Worm (Caenorhabditis elegans) whole organism, mixed stage, embryonic: ENCODE results near the gene K12H6.8.

Experiments
- M03D4.4 ChIP-seq: sonication (generic microtip); optimal IDR thresholded peaks from 2 replicates; lab custom pipeline; 2017; ENCODE audit warnings: mild to moderate bottlenecking, missing genetic modification characterization, missing compliant biosample characterization
- bed-3 ChIP-seq: fragments of 200-800 bp; sonication (Bioruptor generic); optimal IDR thresholded peaks from 3 replicates; lab custom pipeline; 2018; ENCODE audit warnings: mild to moderate bottlenecking, missing genetic modification characterization, moderate library complexity, missing compliant biosample characterization
- blmp-1 ChIP-seq: fragments of 150-350 bp; optimal IDR thresholded peaks from 2 replicates; lab custom pipeline; 2014; ENCODE audit warnings: missing biosample characterization, missing genetic modification characterization
- ceh-39 ChIP-seq: fragments of 150-350 bp; optimal IDR thresholded peaks from 2 replicates; lab custom pipeline; 2014; ENCODE audit warnings: missing biosample characterization, missing genetic modification characterization
- ceh-43 ChIP-seq: fragments of 200-800 bp; sonication (Bioruptor generic); optimal IDR thresholded peaks from 2 replicates; lab custom pipeline; 2018; ENCODE audit warnings: mild to moderate bottlenecking, missing genetic modification characterization, moderate library complexity, missing compliant biosample characterization
- ces-1 ChIP-seq: fragments of 150-350 bp; optimal IDR thresholded peaks from 2 replicates; lab custom pipeline; 2014; ENCODE audit warnings: missing biosample characterization, missing genetic modification reagents, missing genetic modification characterization
- cnd-1 ChIP-seq: fragments of 200-800 bp; sonication (Bioruptor generic); optimal IDR thresholded peaks from 2 replicates; lab custom pipeline; 2018; ENCODE audit warnings: mild to moderate bottlenecking, missing genetic modification characterization, missing compliant biosample characterization
- drap-1 ChIP-seq: fragments of 200-800 bp; sonication (Bioruptor generic); optimal IDR thresholded peaks from 3 replicates; lab custom pipeline; 2018; ENCODE audit warnings: mild to moderate bottlenecking, missing genetic modification characterization, missing compliant biosample characterization
- elt-3 ChIP-seq: fragments of 150-350 bp; optimal IDR thresholded peaks from 2 replicates; lab custom pipeline; 2014; ENCODE audit warnings: missing biosample characterization, missing genetic modification characterization
- flh-1 ChIP-seq: fragments of 200-800 bp; sonication (Bioruptor generic); optimal IDR thresholded peaks from 2 replicates; lab custom pipeline; 2018; ENCODE audit warnings: mild to moderate bottlenecking, missing genetic modification characterization, moderate library complexity, missing compliant biosample characterization
- ham-2 ChIP-seq: fragments of 200-800 bp; sonication (Bioruptor generic); optimal IDR thresholded peaks from 2 replicates; lab custom pipeline; 2018; ENCODE audit warnings: mild to moderate bottlenecking, missing genetic modification characterization, missing compliant biosample characterization
- hlh-1 ChIP-seq: fragments of 150-350 bp; optimal IDR thresholded peaks from 2 replicates; lab custom pipeline; 2014; ENCODE audit warnings: missing biosample characterization, missing genetic modification reagents, missing genetic modification characterization
- lin-13 ChIP-seq: fragments of 150-350 bp; optimal IDR thresholded peaks from 2 replicates; lab custom pipeline; 2014; ENCODE audit warnings: missing biosample characterization, missing genetic modification characterization
- lin-32 ChIP-seq: fragments of 200-800 bp; sonication (Bioruptor generic); optimal IDR thresholded peaks from 2 replicates; lab custom pipeline; 2018; ENCODE audit warnings: mild to moderate bottlenecking, missing genetic modification characterization, missing compliant biosample characterization
- lsy-2 ChIP-seq: fragments of 150-350 bp; optimal IDR thresholded peaks from 2 replicates; lab custom pipeline; 2014; ENCODE audit warnings: missing biosample characterization, missing genetic modification characterization
- mep-1 ChIP-seq: fragments of 150-350 bp; optimal IDR thresholded peaks from 2 replicates; lab custom pipeline; 2017; ENCODE audit warnings: missing biosample characterization, missing genetic modification reagents, missing genetic modification characterization, inconsistent platforms
- mls-2 ChIP-seq: sonication (generic microtip); optimal IDR thresholded peaks from 2 replicates; lab custom pipeline; 2016; ENCODE audit warnings: mild to moderate bottlenecking, missing genetic modification characterization, moderate library complexity, missing compliant biosample characterization
- nhr-12 ChIP-seq: fragments of 150-350 bp; optimal IDR thresholded peaks from 2 replicates; lab custom pipeline; 2014; ENCODE audit warnings: missing biosample characterization, missing genetic modification characterization
- nhr-2 ChIP-seq: fragments of 150-350 bp; optimal IDR thresholded peaks from 2 replicates; lab custom pipeline; 2014; ENCODE audit warnings: missing biosample characterization, missing genetic modification characterization
- nhr-237 ChIP-seq: fragments of 150-350 bp; optimal IDR thresholded peaks from 2 replicates; lab custom pipeline; 2014; ENCODE audit warnings: missing biosample characterization, missing genetic modification characterization
- nhr-28 ChIP-seq: fragments of 150-350 bp; optimal IDR thresholded peaks from 2 replicates; lab custom pipeline; 2014; ENCODE audit warnings: missing biosample characterization, missing genetic modification characterization
- sem-2 ChIP-seq: fragments of 200-800 bp; sonication (Bioruptor generic); optimal IDR thresholded peaks from 2 replicates; lab custom pipeline; 2018; ENCODE audit warnings: mild to moderate bottlenecking, missing genetic modification characterization, missing compliant biosample characterization
- snpc-4 ChIP-seq: fragments of 150-350 bp; optimal IDR thresholded peaks from 2 replicates; lab custom pipeline; 2014; ENCODE audit warnings: missing biosample characterization, missing genetic modification characterization
- sptf-1 ChIP-seq: sonication (generic microtip); optimal IDR thresholded peaks from 2 replicates; lab custom pipeline; 2017; ENCODE audit warnings: mild to moderate bottlenecking, missing genetic modification characterization, moderate library complexity, missing compliant biosample characterization
- tbx-8 ChIP-seq: fragments of 200-800 bp; sonication (Bioruptor generic); optimal IDR thresholded peaks from 2 replicates; lab custom pipeline; 2018; ENCODE audit warnings: mild to moderate bottlenecking, missing genetic modification characterization, moderate library complexity, missing compliant biosample characterization
- unc-120 ChIP-seq: sonication (generic microtip); optimal IDR thresholded peaks from 2 replicates; lab custom pipeline; 2017; ENCODE audit warnings: missing genetic modification characterization, missing compliant biosample characterization; ENCODE audit not compliant: poor library complexity, severe bottlenecking
- unc-39 ChIP-seq: fragments of 150-350 bp; optimal IDR thresholded peaks from 2 replicates; lab custom pipeline; 2014; ENCODE audit warnings: missing biosample characterization, missing genetic modification characterization
- unc-62 ChIP-seq: fragments of 150-350 bp; optimal IDR thresholded peaks from 2 replicates; lab custom pipeline; 2014; ENCODE audit warnings: missing biosample characterization, missing genetic modification reagents, missing genetic modification characterization
- zip-8 ChIP-seq: fragments of 150-350 bp; optimal IDR thresholded peaks from 2 replicates; lab custom pipeline; 2014; ENCODE audit warnings: missing biosample characterization, missing genetic modification characterization
- ztf-11 ChIP-seq: fragments of 150-350 bp; optimal IDR thresholded peaks from 2 replicates; lab custom pipeline; 2014; ENCODE audit warnings: missing biosample characterization, missing genetic modification characterization

Gene K12H6.8

DNA sequence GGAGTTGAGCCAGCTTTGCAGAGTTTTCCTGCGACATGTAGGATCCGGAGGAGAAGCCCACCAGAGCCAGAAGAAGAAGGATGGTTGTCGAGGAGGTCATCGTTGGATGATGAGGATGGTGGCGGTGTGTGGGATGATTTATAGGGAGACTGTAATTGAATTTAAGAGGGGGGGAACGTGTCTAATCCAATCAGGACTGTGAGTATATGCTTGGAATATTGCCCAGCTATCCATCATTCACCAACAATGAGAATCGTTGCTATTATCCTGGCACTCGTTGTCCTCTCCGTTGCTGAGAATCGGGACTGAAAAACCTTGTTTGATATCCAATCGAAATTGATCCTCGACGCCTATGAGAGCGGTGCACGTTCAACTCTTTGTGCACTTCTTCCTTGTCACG is 1.6 kb upstream of the K12H6.8 start, which contains the start of gene K12H6.5:
Gene K12H6.5, minus strand, starts transcription at position 101 of the 400 bp plus-strand sequence.
- TF ChIP-seq nhr-237 (no peak), sem-2 (GFP tag; lab: Kevin White, UChicago) (no peak), ces-1 (GFP tag; lab: Kevin White, UChicago) (no peak), snpc-4 (no peak), mep-1 (no peak), unc-62 (GFP tag; lab: Kevin White, UChicago) (no peak), M03D4.4 (tag; lab: Kevin White, UChicago) (no peak)

DNA sequence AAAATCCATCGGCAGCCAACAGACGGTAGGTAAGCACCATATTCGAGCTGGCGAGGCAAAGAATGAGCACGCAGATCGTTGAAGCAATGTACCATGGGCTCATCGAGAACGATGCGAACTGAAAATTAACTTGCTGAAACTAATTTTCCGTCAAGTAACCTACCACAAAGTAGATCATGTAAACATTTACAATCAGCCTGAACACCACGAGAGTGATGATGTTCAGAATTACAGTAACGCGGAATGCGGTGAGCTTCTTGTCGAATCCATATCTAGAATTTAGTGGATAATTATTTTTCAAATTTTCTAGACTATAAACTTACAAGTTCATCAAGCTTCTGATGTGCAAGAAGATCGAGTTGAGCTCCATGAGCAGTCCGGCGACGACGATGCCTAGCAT is 1.8 kb downstream of the K12H6.8 start:
- TF ChIP-seq nhr-2 (tag; lab: Kevin White, UChicago) = no peak
- TF ChIP-seq mep-1 = no peak

DNA sequence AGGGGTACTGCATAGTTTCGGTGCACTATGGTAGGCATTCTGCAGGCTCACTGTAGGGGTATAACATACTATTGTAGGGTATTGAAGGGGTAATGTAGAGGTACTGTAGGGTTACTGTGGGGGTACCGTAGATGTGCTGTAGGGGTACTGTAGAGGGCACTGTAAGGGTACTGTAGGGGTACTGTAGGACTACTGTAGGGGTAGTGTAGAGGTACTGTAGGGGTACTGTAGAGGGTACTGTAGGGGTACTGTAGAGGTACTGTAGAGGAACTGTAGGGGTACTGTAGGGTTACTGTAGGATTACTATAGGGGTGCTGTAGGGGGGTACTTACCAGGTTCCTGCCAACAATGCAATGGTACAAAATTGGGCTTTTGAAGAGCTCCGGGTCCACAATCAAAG is 2.4 kb downstream of the K12H6.8 start:
- TF ChIP-seq sptf-1 (tag; lab: Kevin White, UChicago) (peak; percentile 18), ham-2 (GFP tag; lab: Kevin White, UChicago) (no peak), mls-2 (tag; lab: Kevin White, UChicago) (peak; percentile 3), cnd-1 (tag; lab: Kevin White, UChicago) (no peak), unc-39 (tag; lab: Kevin White, UChicago) (no peak), lsy-2 (peak; percentile 34)

DNA sequence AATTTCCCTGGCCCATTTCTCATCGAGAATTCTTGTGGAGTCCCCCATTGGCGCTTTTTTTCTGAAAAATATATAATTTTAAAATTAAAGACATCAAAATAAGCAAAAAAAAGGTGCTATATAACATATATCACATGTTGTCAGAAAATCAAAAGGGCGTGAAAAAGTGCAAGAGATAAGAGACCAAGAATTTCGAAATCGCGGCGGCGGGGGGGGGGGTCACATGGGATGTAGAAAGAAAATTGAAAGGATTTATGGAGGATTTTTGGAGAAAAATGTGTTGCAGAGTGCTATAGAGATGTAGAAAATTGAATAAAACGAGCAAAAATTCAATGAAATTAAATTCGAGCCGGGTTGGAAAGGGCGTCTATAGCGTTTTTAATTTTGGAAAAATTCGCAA is 3.5 kb downstream of the K12H6.8 start, which contains the start of gene K12H6.6:
Gene K12H6.6, minus strand, starts transcription at position 61 of the 400 bp plus-strand sequence.
- TF ChIP-seq ztf-11 (tag; lab: Kevin White, UChicago) (no peak), drap-1 (GFP tag; lab: Kevin White, UChicago) (no peak), flh-1 (no peak), ces-1 (GFP tag; lab: Kevin White, UChicago) (no peak), lsy-2 (no peak), unc-120 (tag; lab: Kevin White, UChicago) (no peak)

ce11 chrII:2832098-2832497 is 4.4 kb downstream of the K12H6.8 start:
- peak; percentile 1 for TF ChIP-seq hlh-1 (tag; lab: Kevin White, UChicago)
- TF ChIP-seq elt-3 (tag; lab: Kevin White, UChicago) = no peak
- no peak for TF ChIP-seq tbx-8 (GFP tag; lab: Kevin White, UChicago)
- no peak for TF ChIP-seq nhr-237
- no peak for TF ChIP-seq ceh-43
- TF ChIP-seq, all 35 proteins: peak for 1

ce11 chrII:2832539-2832938 is 4.8 kb downstream of the K12H6.8 start:
- TF ChIP-seq blmp-1 (no peak), ceh-39 (peak; percentile 52), lsy-2 (no peak), nhr-2 (tag; lab: Kevin White, UChicago) (no peak), ceh-43 (peak; percentile 61), mls-2 (tag; lab: Kevin White, UChicago) (peak; percentile 34), sem-2 (GFP tag; lab: Kevin White, UChicago) (no peak), drap-1 (GFP tag; lab: Kevin White, UChicago) (no peak), hlh-1 (tag; lab: Kevin White, UChicago) (peak; percentile 81), ham-2 (GFP tag; lab: Kevin White, UChicago) (no peak), nhr-12 (tag; lab: Kevin White, UChicago) (peak; percentile 52)

DNA sequence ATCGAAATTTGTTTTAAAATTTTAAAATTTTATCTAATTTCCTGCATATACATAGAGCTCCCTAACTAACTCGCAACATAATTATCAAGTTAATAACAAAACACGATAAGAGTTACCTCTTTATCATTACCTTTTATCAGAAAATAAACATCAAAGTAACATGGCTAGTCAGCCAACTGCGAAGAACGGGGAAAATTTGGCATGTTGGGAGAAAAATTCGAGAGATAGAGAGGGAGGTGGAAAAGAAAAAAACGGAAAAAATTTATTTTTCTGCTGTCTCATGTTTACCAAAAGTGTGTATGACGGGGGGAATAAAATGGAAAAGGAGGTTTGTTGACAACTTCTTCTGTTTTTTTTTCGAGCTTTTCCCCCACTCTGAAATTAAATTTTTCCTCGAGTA is 6.4 kb downstream of the K12H6.8 start:
- TF ChIP-seq flh-1 = no peak
- peak; percentile 8 for TF ChIP-seq ces-1 (GFP tag; lab: Kevin White, UChicago)
- TF ChIP-seq, all 35 proteins: peak for 1

ce11 chrII:2836853-2837252 is 9.2 kb downstream of the K12H6.8 start, which contains the start of gene K12H6.7:
K12H6.7 (minus strand) TSS chrII:2836953.
- TF ChIP-seq nhr-12 (tag; lab: Kevin White, UChicago) = no peak
- no peak for TF ChIP-seq zip-8 (tag; lab: Kevin White, UChicago)
- no peak for TF ChIP-seq sem-2 (GFP tag; lab: Kevin White, UChicago)
- no peak for TF ChIP-seq mep-1
- no peak for TF ChIP-seq nhr-28
- TF ChIP-seq lin-13 (tag; lab: Kevin White, UChicago) = no peak
- TF ChIP-seq M03D4.4 (tag; lab: Kevin White, UChicago) = no peak
- no peak for TF ChIP-seq hlh-1 (tag; lab: Kevin White, UChicago)
- no peak for TF ChIP-seq lin-32 (GFP tag; lab: Kevin White, UChicago)
- no peak for TF ChIP-seq bed-3
- TF ChIP-seq unc-120 (tag; lab: Kevin White, UChicago) = no peak
- no peak for TF ChIP-seq tbx-8 (GFP tag; lab: Kevin White, UChicago)
- TF ChIP-seq lsy-2 = no peak
